Worm (Caenorhabditis elegans) whole organism, late embryonic: ENCODE data around the gene csn-4.

ENCODE experiments used
- F13H6.1 ChIP-seq: sonication (generic microtip); optimal IDR thresholded peaks from 2 replicates; lab custom pipeline; 2016; ENCODE audit warnings: missing genetic modification characterization, missing compliant biosample characterization
- hlh-13 ChIP-seq: fragments of 200-800 bp; sonication (Bioruptor generic); optimal IDR thresholded peaks from 2 replicates; lab custom pipeline; 2018; ENCODE audit warnings: mild to moderate bottlenecking, missing genetic modification characterization, missing compliant biosample characterization
- pqm-1 ChIP-seq: sonication (generic microtip); optimal IDR thresholded peaks from 2 replicates; lab custom pipeline; 2016; ENCODE audit warnings: missing genetic modification characterization, missing compliant biosample characterization
- pros-1 ChIP-seq: fragments of 150-350 bp; optimal IDR thresholded peaks from 2 replicates; lab custom pipeline; 2014; ENCODE audit warnings: missing biosample characterization, missing genetic modification reagents, missing genetic modification characterization
- tbx-2 ChIP-seq: sonication (generic microtip); optimal IDR thresholded peaks from 2 replicates; lab custom pipeline; 2016; ENCODE audit warnings: missing genetic modification characterization, missing compliant biosample characterization
- unc-86 ChIP-seq: sonication (generic microtip); optimal IDR thresholded peaks from 2 replicates; lab custom pipeline; 2016; ENCODE audit warnings: missing genetic modification characterization, missing compliant biosample characterization

- TF ChIP-seq pros-1 (tag; lab: Kevin White, UChicago): no peak
- TF ChIP-seq unc-86 (tag; lab: Kevin White, UChicago): no peak
- TF ChIP-seq F13H6.1 (tag; lab: Kevin White, UChicago): no peak
- TF ChIP-seq pqm-1: no peak
- TF ChIP-seq tbx-2 (tag; lab: Kevin White, UChicago): no peak
- no peak for TF ChIP-seq hlh-13 (GFP tag; lab: Kevin White, UChicago)
Measured at ce11 chrIV:1068730-1069244, 18.0 kb downstream of the csn-4 start.
